Worm (Caenorhabditis elegans) whole organism, early embryonic: ENCODE measurements around the gene col-159.

Experiments used
- F13C5.2 ChIP-seq: sonication (generic microtip); optimal IDR thresholded peaks from 2 replicates; lab custom pipeline; 2017; ENCODE audit warnings: mild to moderate bottlenecking, missing genetic modification characterization, inconsistent platforms, missing compliant biosample characterization
- aly-1 ChIP-seq: sonication (generic microtip); optimal IDR thresholded peaks from 2 replicates; lab custom pipeline; 2016; ENCODE audit warnings: missing genetic modification characterization, missing compliant biosample characterization
- ama-1 ChIP-seq: fragments of 150-350 bp; optimal IDR thresholded peaks from 2 replicates; lab custom pipeline; 2014
- ceh-13 ChIP-seq: fragments of 200-800 bp; sonication (Bioruptor generic); optimal IDR thresholded peaks from 2 replicates; lab custom pipeline; 2018; ENCODE audit warnings: mild to moderate bottlenecking, missing genetic modification characterization, missing compliant biosample characterization
- ceh-36 ChIP-seq: sonication (generic microtip); optimal IDR thresholded peaks from 2 replicates; lab custom pipeline; 2016; ENCODE audit warnings: missing genetic modification characterization, inconsistent platforms, missing compliant biosample characterization
- ets-7 ChIP-seq: sonication (generic microtip); optimal IDR thresholded peaks from 2 replicates; lab custom pipeline; 2016; ENCODE audit warnings: missing genotype, missing genetic modification characterization, missing compliant biosample characterization
- flt-1 ChIP-seq: fragments of 200-800 bp; sonication (Bioruptor generic); IDR thresholded peaks from 2 replicates; pipeline ENCODE4 v1.3.6; 2022; ENCODE audit warnings: missing genetic modification characterization, missing compliant biosample characterization
- hmg-4 ChIP-seq: fragments of 200-800 bp; sonication (Bioruptor generic); optimal IDR thresholded peaks from 2 replicates; lab custom pipeline; 2018; ENCODE audit warnings: mild to moderate bottlenecking, missing genetic modification characterization, missing compliant biosample characterization
- hnd-1 ChIP-seq: sonication (generic microtip); optimal IDR thresholded peaks from 2 replicates; lab custom pipeline; 2016; ENCODE audit warnings: missing genetic modification characterization, missing compliant biosample characterization
- pes-1 ChIP-seq: fragments of 200-800 bp; sonication (Bioruptor generic); IDR thresholded peaks from 2 replicates; pipeline ENCODE4 v1.3.6; 2022; ENCODE audit warnings: missing genetic modification reagents, missing genetic modification characterization, missing compliant biosample characterization
- tbx-11 ChIP-seq: fragments of 200-800 bp; sonication (Bioruptor generic); IDR thresholded peaks from 2 replicates; pipeline ENCODE4 v1.3.6; 2022; ENCODE audit warnings: missing genetic modification characterization, missing compliant biosample characterization
- tra-4 ChIP-seq: sonication (generic microtip); optimal IDR thresholded peaks from 2 replicates; lab custom pipeline; 2017; ENCODE audit warnings: missing genetic modification characterization, missing compliant biosample characterization

ce11 chrV:13152575-13152974, 49.4 kb downstream of the col-159 start, which contains the start of gene noca-1:
- TF ChIP-seq ceh-13 (GFP tag; lab: Kevin White, UChicago): no peak
- TF ChIP-seq ama-1 (lab: Kevin White, UChicago): no peak
- no peak for TF ChIP-seq hnd-1 (tag; lab: Kevin White, UChicago)
- no peak for TF ChIP-seq aly-1 (tag; lab: Kevin White, UChicago)
- TF ChIP-seq tra-4 (tag; lab: Kevin White, UChicago): no peak
- TF ChIP-seq ceh-36: no peak
- TF ChIP-seq flt-1: no peak
- no peak for TF ChIP-seq hmg-4 (GFP tag; lab: Kevin White, UChicago)
- TF ChIP-seq pes-1 (GFP tag; lab: Robert Waterston, UW): no peak
- TF ChIP-seq F13C5.2 (tag; lab: Kevin White, UChicago): no peak
- no peak for TF ChIP-seq tbx-11
- no peak for TF ChIP-seq ets-7 (tag; lab: Kevin White, UChicago)
